Worm (Caenorhabditis elegans) whole organism, L2 larva: ENCODE data around the gene spp-18.

Experiments used
- C34F6.9 ChIP-seq: fragments of 150-350 bp; optimal IDR thresholded peaks from 2 replicates; lab custom pipeline; 2014; ENCODE audit warnings: missing biosample characterization, missing genetic modification characterization
- F13H6.1 ChIP-seq: sonication (generic microtip); optimal IDR thresholded peaks from 2 replicates; lab custom pipeline; 2016; ENCODE audit warnings: missing genetic modification characterization, missing compliant biosample characterization
- R02D3.7 ChIP-seq: fragments of 150-350 bp; optimal IDR thresholded peaks from 2 replicates; lab custom pipeline; 2014; ENCODE audit warnings: missing biosample characterization, missing genetic modification characterization
- aly-2 ChIP-seq: fragments of 150-350 bp; optimal IDR thresholded peaks from 2 replicates; lab custom pipeline; 2014; ENCODE audit warnings: missing biosample characterization, missing genetic modification characterization
- ama-1 ChIP-seq: fragments of 150-350 bp; optimal IDR thresholded peaks from 2 replicates; lab custom pipeline; 2018; ENCODE audit warnings: inconsistent platforms
- blmp-1 ChIP-seq: sonication (generic microtip); optimal IDR thresholded peaks from 2 replicates; lab custom pipeline; 2017; ENCODE audit warnings: missing genetic modification characterization, mild to moderate bottlenecking, missing compliant biosample characterization, antibody characterized with exemption, moderate library complexity; ENCODE audit not compliant: insufficient read depth
- ceh-82 ChIP-seq: fragments of 150-350 bp; optimal IDR thresholded peaks from 2 replicates; lab custom pipeline; 2014; ENCODE audit warnings: missing biosample characterization, missing genetic modification characterization
- crh-2 ChIP-seq: sonication (generic microtip); optimal IDR thresholded peaks from 2 replicates; lab custom pipeline; 2017; ENCODE audit warnings: missing biosample characterization, missing genetic modification characterization
- egl-27 ChIP-seq: sonication (generic microtip); optimal IDR thresholded peaks from 3 replicates; lab custom pipeline; 2017; ENCODE audit warnings: missing biosample characterization, missing genetic modification reagents, missing genetic modification characterization
- elt-1 ChIP-seq: fragments of 150-350 bp; optimal IDR thresholded peaks from 2 replicates; lab custom pipeline; 2014; ENCODE audit warnings: missing biosample characterization, missing genetic modification characterization
- elt-3 ChIP-seq: sonication (generic microtip); optimal IDR thresholded peaks from 2 replicates; lab custom pipeline; 2017; ENCODE audit warnings: missing biosample characterization, missing genetic modification characterization
- lin-13 ChIP-seq: fragments of 150-350 bp; optimal IDR thresholded peaks from 2 replicates; lab custom pipeline; 2014; ENCODE audit warnings: missing biosample characterization, missing genetic modification reagents, missing genetic modification characterization
- lin-39 ChIP-seq: fragments of 150-350 bp; optimal IDR thresholded peaks from 2 replicates; lab custom pipeline; 2014; ENCODE audit warnings: missing biosample characterization, missing genetic modification reagents, missing genetic modification characterization
- lsy-2 ChIP-seq, 2 experiments: fragments of 150-350 bp in 1 of 2; sonication (generic microtip) in 1 of 2; optimal IDR thresholded peaks; 2 replicates each; lab custom pipeline; 2014 to 2017; ENCODE audit warnings: missing biosample characterization in 2 of 2, missing genetic modification characterization in 2 of 2
- mbf-1 ChIP-seq: sonication (generic microtip); optimal IDR thresholded peaks from 2 replicates; lab custom pipeline; 2017; ENCODE audit warnings: missing biosample characterization, missing genetic modification characterization
- mdl-1 ChIP-seq, 2 experiments: fragments of 150-350 bp in 1 of 2; sonication (generic microtip) in 1 of 2; optimal IDR thresholded peaks; 2 replicates each; lab custom pipeline; 2017; ENCODE audit warnings: missing biosample characterization in 2 of 2, missing genetic modification characterization in 2 of 2
- nhr-10 ChIP-seq: sonication (generic microtip); optimal IDR thresholded peaks from 2 replicates; lab custom pipeline; 2017; ENCODE audit warnings: missing biosample characterization, missing genetic modification characterization
- nhr-11 ChIP-seq: fragments of 150-350 bp; optimal IDR thresholded peaks from 2 replicates; lab custom pipeline; 2014; ENCODE audit warnings: missing biosample characterization, missing genetic modification characterization
- nhr-12 ChIP-seq: fragments of 150-350 bp; optimal IDR thresholded peaks from 2 replicates; lab custom pipeline; 2014; ENCODE audit warnings: missing biosample characterization, missing genetic modification characterization
- nhr-21 ChIP-seq: fragments of 150-350 bp; optimal IDR thresholded peaks from 2 replicates; lab custom pipeline; 2014; ENCODE audit warnings: missing biosample characterization, missing genetic modification characterization
- nhr-23 ChIP-seq: fragments of 150-350 bp; optimal IDR thresholded peaks from 2 replicates; lab custom pipeline; 2014; ENCODE audit warnings: missing biosample characterization, missing genetic modification reagents, missing genetic modification characterization
- nhr-25 ChIP-seq: fragments of 150-350 bp; sonication (generic microtip); optimal IDR thresholded peaks from 3 replicates; lab custom pipeline; 2014; ENCODE audit warnings: missing biosample characterization, missing genetic modification characterization
- nhr-77 ChIP-seq: fragments of 150-350 bp; optimal IDR thresholded peaks from 2 replicates; lab custom pipeline; 2014; ENCODE audit warnings: missing biosample characterization, missing genetic modification characterization
- sem-4 ChIP-seq: fragments of 150-350 bp; optimal IDR thresholded peaks from 2 replicates; lab custom pipeline; 2014; ENCODE audit warnings: missing biosample characterization, missing genetic modification reagents, missing genetic modification characterization
- skn-1 ChIP-seq: sonication (generic microtip); optimal IDR thresholded peaks from 2 replicates; lab custom pipeline; 2017; ENCODE audit warnings: missing biosample characterization, missing genetic modification characterization
- sma-3 ChIP-seq: sonication (generic microtip); optimal IDR thresholded peaks from 2 replicates; lab custom pipeline; 2016; ENCODE audit warnings: missing genetic modification reagents, missing genetic modification characterization, missing compliant biosample characterization
- sma-9 ChIP-seq, 2 experiments: fragments of 150-350 bp in 1 of 2; sonication (generic microtip) in 1 of 2; optimal IDR thresholded peaks; 2 replicates each; lab custom pipeline; 2014 to 2016; ENCODE audit warnings: missing genetic modification characterization in 2 of 2, mild to moderate bottlenecking in 1 of 2, missing biosample characterization in 1 of 2, missing compliant biosample characterization in 1 of 2, missing genetic modification reagents in 1 of 2, moderate library complexity in 1 of 2
- snpc-4 ChIP-seq: fragments of 150-350 bp; optimal IDR thresholded peaks from 2 replicates; lab custom pipeline; 2014; ENCODE audit warnings: missing biosample characterization, missing genetic modification characterization
- unc-39 ChIP-seq: fragments of 150-350 bp; optimal IDR thresholded peaks from 2 replicates; lab custom pipeline; 2014; ENCODE audit warnings: missing biosample characterization, missing genetic modification characterization
- unc-62 ChIP-seq: fragments of 150-350 bp; optimal IDR thresholded peaks from 2 replicates; lab custom pipeline; 2014; ENCODE audit warnings: missing biosample characterization, missing genetic modification reagents, missing genetic modification characterization
- zag-1 ChIP-seq: fragments of 150-350 bp; optimal IDR thresholded peaks from 2 replicates; lab custom pipeline; 2014; ENCODE audit warnings: missing biosample characterization, missing genetic modification characterization
- ztf-11 ChIP-seq: sonication (generic microtip); optimal IDR thresholded peaks from 2 replicates; lab custom pipeline; 2017; ENCODE audit warnings: missing biosample characterization, missing genetic modification characterization

The spp-18 gene

DNA sequence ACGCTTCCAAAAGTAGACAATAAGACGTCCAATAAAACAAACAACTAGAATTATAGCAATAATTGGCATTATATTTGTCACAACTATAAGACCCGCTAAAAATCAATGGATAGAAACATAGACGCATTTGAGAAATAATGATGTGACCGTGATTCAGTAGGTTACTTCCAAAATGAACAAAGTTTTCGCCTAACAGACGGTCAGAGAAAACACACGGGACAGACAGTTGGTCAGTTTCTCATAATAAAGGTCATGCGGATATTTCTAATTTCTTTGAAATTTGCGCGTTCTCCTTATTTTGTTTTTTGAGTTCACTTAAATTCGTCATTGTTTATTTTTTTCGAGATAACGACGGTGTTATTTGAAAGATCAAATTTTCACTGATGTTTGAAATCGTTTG is 38.1 kb downstream of the spp-18 start:
- TF ChIP-seq sma-9 (GFP tag; optimal IDR thresholded peaks at IDR 0.05; lab: Kevin White, UChicago) (peak; percentile 2), sma-9 (tag; optimal IDR thresholded peaks at IDR 0.05; lab: Kevin White, UChicago) (no peak), zag-1 (no peak), egl-27 (no peak)

DNA sequence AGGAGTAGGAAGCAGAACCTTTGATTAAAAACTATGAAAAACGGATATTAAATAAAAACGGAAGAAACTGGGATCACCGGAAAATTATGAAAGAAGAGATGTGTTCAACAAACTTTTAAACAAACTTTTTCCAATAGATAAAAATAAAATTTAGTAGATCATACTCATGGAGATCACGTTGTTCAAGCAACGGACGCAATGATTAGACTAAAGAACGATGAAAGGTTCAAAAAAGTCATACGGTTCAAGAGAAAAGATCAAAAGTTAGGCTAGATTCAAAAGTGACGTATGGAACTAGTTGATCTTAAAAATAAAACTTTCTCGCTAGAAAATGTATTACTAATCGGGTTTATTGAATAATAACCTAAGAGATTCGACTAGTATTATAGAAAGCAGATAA is 38.6 kb downstream of the spp-18 start:
- TF ChIP-seq blmp-1 (tag; lab: Kevin White, UChicago) (peak; percentile 40), nhr-77 (no peak), lin-39 (tag; lab: Kevin White, UChicago) (no peak), nhr-11 (tag; lab: Kevin White, UChicago) (no peak), nhr-12 (tag; lab: Kevin White, UChicago) (no peak), nhr-21 (tag; lab: Kevin White, UChicago) (peak; percentile 28), F13H6.1 (no peak), mbf-1 (no peak), nhr-23 (no peak), sma-9 (GFP tag; optimal IDR thresholded peaks at IDR 0.05; lab: Kevin White, UChicago) (peak; percentile 58), sma-9 (tag; optimal IDR thresholded peaks at IDR 0.05; lab: Kevin White, UChicago) (no peak), sma-3 (GFP tag; lab: Kevin White, UChicago) (no peak), zag-1 (no peak), nhr-10 (tag; lab: Kevin White, UChicago) (no peak), elt-1 (tag; lab: Kevin White, UChicago) (no peak), lsy-2 (tag; optimal IDR thresholded peaks at IDR 0.05; lab: Kevin White, UChicago) (no peak), ztf-11 (no peak)

DNA sequence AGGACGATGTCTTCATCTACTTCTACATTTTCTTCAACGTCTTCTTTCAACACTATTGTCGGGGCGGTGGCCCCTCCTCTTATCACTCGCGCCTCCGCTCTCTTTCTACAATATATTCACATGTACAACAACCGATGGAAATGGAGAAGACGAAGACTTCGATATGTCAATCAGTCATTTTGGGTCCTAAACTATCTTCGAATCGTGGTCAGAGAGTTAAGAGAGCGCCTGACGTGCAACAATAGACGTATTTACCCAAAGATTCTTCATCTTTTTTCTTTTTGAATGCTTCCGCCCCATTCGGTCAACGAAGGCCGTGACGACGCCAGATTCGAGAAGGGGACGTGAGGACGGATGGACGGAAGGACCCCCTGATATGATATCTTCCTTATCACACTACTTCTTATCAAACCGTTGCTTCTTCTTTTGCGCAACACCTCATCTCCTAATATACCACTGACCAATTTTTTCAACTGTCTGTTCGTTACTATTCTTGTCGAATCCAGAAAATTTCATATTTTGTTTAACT is 39.5 kb downstream of the spp-18 start:
- peak; percentile 53 for TF ChIP-seq sma-9 (GFP tag; optimal IDR thresholded peaks at IDR 0.05; lab: Kevin White, UChicago)
- TF ChIP-seq sma-9 (tag; optimal IDR thresholded peaks at IDR 0.05; lab: Kevin White, UChicago) = no peak
- peak; percentile 15 for TF ChIP-seq sma-3 (GFP tag; lab: Kevin White, UChicago)
- TF ChIP-seq ztf-11 = no peak
- no peak for TF ChIP-seq elt-3 (tag; lab: Kevin White, UChicago)
- TF ChIP-seq nhr-25 (tag; lab: Kevin White, UChicago) = peak; percentile 4

DNA sequence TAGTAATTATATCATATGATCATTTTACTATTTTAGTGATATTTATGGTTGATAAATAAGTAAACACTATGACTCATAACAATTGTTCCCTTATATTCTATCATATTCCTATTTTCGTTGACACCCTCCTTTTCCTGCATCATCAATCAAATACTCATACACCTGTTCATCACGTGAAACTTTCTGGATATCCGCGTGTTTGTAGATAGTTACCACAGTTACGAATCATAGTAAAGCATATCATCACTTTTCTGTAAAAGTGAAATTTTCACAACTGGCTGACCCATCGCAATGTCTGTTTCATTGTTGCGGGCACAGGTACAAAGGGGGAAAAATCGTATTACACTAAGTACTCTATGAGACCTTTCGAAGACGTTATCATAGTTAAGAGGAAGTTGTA is 40.4 kb downstream of the spp-18 start:
- TF ChIP-seq mbf-1 (no peak), snpc-4 (tag; lab: Kevin White, UChicago) (no peak), ama-1 (no peak), unc-39 (tag; lab: Kevin White, UChicago) (no peak), C34F6.9 (tag; lab: Kevin White, UChicago) (no peak), sma-3 (GFP tag; lab: Kevin White, UChicago) (peak; percentile 62), nhr-23 (no peak), blmp-1 (tag; lab: Kevin White, UChicago) (peak; percentile 54), crh-2 (tag; lab: Kevin White, UChicago) (no peak)

DNA sequence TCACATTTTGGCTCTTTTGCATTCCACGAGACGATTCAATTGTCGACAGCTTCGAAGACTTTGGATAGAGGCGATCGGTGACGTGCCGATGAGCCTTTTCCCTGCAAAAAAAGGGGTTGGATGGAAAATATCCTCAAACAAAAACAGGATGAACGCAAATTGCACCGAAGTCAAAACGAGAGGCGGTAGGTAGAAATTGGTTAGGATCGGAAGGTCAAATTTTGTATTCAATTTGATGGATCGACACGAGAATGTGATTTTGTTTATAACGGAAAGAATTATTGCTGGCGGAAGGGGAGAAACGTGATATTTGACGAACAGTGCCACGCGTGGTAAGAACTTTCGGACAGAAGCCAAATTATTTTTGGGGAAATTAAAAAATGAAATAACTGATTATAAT is 41.3 kb downstream of the spp-18 start, which contains the start of gene mca-1:
Gene mca-1, minus strand, starts transcription at position 101 of the 400 bp plus-strand sequence.
- TF ChIP-seq lsy-2 (tag; optimal IDR thresholded peaks at IDR 0.05; lab: Kevin White, UChicago) (no peak), R02D3.7 (tag; lab: Kevin White, UChicago) (no peak), blmp-1 (tag; lab: Kevin White, UChicago) (no peak), skn-1 (tag; lab: Kevin White, UChicago) (no peak), mdl-1 (tag; optimal IDR thresholded peaks at IDR 0.05; lab: Kevin White, UChicago) (no peak), ama-1 (no peak), C34F6.9 (tag; lab: Kevin White, UChicago) (no peak), elt-1 (tag; lab: Kevin White, UChicago) (no peak), sem-4 (tag; lab: Kevin White, UChicago) (no peak), ceh-82 (tag; lab: Kevin White, UChicago) (no peak), unc-62 (GFP tag; lab: Kevin White, UChicago) (no peak)

DNA sequence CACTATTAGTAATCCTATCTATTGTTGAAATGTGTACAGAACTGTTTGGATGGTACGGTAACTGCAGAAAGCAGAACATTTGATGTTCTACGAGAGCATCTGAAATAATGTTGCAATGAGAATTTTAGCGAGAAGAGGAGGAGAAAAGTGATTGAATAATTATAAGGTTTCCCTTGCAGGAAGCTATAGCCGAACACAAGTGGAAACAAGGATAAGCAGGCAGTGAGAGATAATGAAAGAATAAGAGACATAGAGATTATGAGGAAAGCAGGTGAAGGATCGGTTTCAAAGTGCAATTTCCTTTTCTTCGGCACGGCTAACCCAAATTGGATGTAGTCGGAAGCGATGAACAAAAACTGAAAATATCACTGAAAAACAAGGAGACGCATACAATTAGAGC is 48.4 kb downstream of the spp-18 start, which contains the start of gene del-2:
Gene del-2, minus strand, starts transcription at position 101 of the 400 bp plus-strand sequence.
- TF ChIP-seq blmp-1 (tag; lab: Kevin White, UChicago) (no peak), C34F6.9 (tag; lab: Kevin White, UChicago) (no peak), aly-2 (tag; lab: Kevin White, UChicago) (no peak), lin-13 (GFP tag; lab: Kevin White, UChicago) (no peak), unc-39 (tag; lab: Kevin White, UChicago) (no peak), nhr-21 (tag; lab: Kevin White, UChicago) (no peak), elt-3 (tag; lab: Kevin White, UChicago) (no peak), sma-3 (GFP tag; lab: Kevin White, UChicago) (no peak), elt-1 (tag; lab: Kevin White, UChicago) (no peak)
